Worm (Caenorhabditis elegans): ENCODE results near the gene gsnl-1.

gsnl-1 gene

DNA sequence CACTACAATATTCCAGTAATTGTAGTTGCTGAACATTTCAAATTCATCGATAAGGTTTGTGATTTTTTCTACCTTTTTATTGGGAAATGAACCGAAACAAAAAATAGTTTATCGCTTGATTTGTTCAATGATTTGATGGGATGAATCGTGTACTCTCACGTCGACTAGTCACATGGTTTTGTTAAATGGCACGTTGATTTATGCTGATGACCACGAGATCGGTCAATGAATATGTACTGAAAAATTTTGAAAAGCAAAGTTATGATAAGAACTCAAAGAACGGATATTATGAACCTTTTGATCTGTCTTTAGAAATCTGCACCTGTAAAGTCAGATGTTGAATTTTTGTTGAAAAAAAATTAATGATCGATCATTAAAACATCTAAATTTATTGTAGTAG lies 19.4 kb downstream of the gsnl-1 start:
- TF ChIP-seq rcor-1 (GFP tag; IDR thresholded peaks at IDR 0.05) (no peak), F22D6.2 (tag; optimal IDR thresholded peaks at IDR 0.05) (peak; percentile 82), ztf-26 (tag; optimal IDR thresholded peaks at IDR 0.05) (peak; percentile 89), nfya-1 (tag; optimal IDR thresholded peaks at IDR 0.05; ENCODE audit: borderline replicate concordance, insufficient read depth) (no peak), let-526 (GFP tag; IDR thresholded peaks at IDR 0.05) (no peak), ceh-27 (GFP tag; optimal IDR thresholded peaks at IDR 0.05) (no peak), C06A6.2 (GFP tag; conservative IDR thresholded peaks at IDR 0.05) (peak; percentile 43; the same call in 1 of the 2 replicates), sdz-38 (tag; optimal IDR thresholded peaks at IDR 0.05) (no peak), egrh-3 (GFP tag; IDR thresholded peaks at IDR 0.05) (no peak), snpc-3.4 (tag; optimal IDR thresholded peaks at IDR 0.05) (no peak), ama-1 (optimal IDR thresholded peaks at IDR 0.05) (no peak), ama-1 (GFP tag; optimal IDR thresholded peaks at IDR 0.05) (no peak), somi-1 (GFP tag; optimal IDR thresholded peaks at IDR 0.05) (peak; percentile 78), ekl-4 (GFP tag; IDR thresholded peaks at IDR 0.05) (no peak), mes-4 (tag; optimal IDR thresholded peaks at IDR 0.05) (no peak), lin-26 (GFP tag; IDR thresholded peaks at IDR 0.05) (peak; percentile 65; the same call in 1 of the 2 replicates), ceh-58 (GFP tag; IDR thresholded peaks at IDR 0.05) (no peak), ztf-3 (GFP tag; optimal IDR thresholded peaks at IDR 0.05) (no peak), nhr-80 (tag; optimal IDR thresholded peaks at IDR 0.05) (peak; percentile 15), ceh-100 (GFP tag; IDR thresholded peaks at IDR 0.05) (no peak), hsf-1 (GFP tag; IDR thresholded peaks at IDR 0.05) (no peak), him-1 (tag; optimal IDR thresholded peaks at IDR 0.05) (no peak), die-1 (tag; optimal IDR thresholded peaks at IDR 0.05) (peak; percentile 1), atf-7 (tag; optimal IDR thresholded peaks at IDR 0.05) (no peak), Y56A3A.18 (GFP tag; IDR thresholded peaks at IDR 0.05) (0 out of 2 replicates have a peak, but pooled peaks have one; percentile 33), F57C9.4 (tag; optimal IDR thresholded peaks at IDR 0.05) (no peak), F52B5.7 (tag; optimal IDR thresholded peaks at IDR 0.05) (no peak), hlh-12 (tag; optimal IDR thresholded peaks at IDR 0.05) (no peak), K11D2.4 (GFP tag; IDR thresholded peaks at IDR 0.05) (no peak), zim-3 (tag; optimal IDR thresholded peaks at IDR 0.05) (no peak), nhr-179 (tag; optimal IDR thresholded peaks at IDR 0.05) (no peak), ztf-18 (tag; optimal IDR thresholded peaks at IDR 0.05) (no peak), snpc-1.1 (tag; optimal IDR thresholded peaks at IDR 0.05; ENCODE audit: insufficient read depth) (no peak), madf-8 (GFP tag; conservative IDR thresholded peaks at IDR 0.05) (no peak), madf-10 (tag; optimal IDR thresholded peaks at IDR 0.05) (no peak), B0261.1 (tag; optimal IDR thresholded peaks at IDR 0.05) (no peak), lin-40 (tag; optimal IDR thresholded peaks at IDR 0.05) (peak; percentile 45), lsy-27 (tag; optimal IDR thresholded peaks at IDR 0.05; ENCODE audit: borderline replicate concordance, insufficient read depth) (no peak), unc-62 (GFP tag; optimal IDR thresholded peaks at IDR 0.05) (no peak)

DNA sequence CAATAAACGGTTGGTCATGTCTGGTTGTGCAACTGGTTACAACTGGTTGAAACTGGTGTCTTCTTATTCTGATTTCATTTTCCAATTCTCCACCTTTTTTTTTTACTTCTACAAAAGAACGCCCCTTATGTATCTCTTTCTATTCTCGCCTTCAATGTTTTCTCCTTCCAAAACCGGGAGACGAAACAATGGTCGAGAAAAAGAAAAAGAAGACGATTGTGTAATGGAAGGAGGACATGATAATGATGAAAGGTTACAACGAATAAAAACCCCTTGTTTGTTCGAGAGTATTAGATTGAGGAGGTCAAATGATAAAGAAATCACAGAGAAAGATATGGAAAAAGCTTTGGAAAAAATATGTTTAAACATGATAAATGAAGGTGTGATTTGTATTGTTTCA lies 22.0 kb downstream of the gsnl-1 start, which contains the start of gene C50F4.8:
Gene C50F4.8 (minus strand): TSS at position 28 of the 400 bp plus-strand sequence.
- TF ChIP-seq K12H6.12 (tag; optimal IDR thresholded peaks at IDR 0.05) (no peak), lsl-1 (GFP tag; optimal IDR thresholded peaks at IDR 0.05) (no peak), F57C9.4 (tag; optimal IDR thresholded peaks at IDR 0.05) (no peak), ceh-27 (GFP tag; optimal IDR thresholded peaks at IDR 0.05) (no peak), lsy-27 (tag; optimal IDR thresholded peaks at IDR 0.05; ENCODE audit: borderline replicate concordance, insufficient read depth) (no peak), chd-7 (tag; optimal IDR thresholded peaks at IDR 0.05) (no peak), ceh-58 (GFP tag; IDR thresholded peaks at IDR 0.05) (no peak), nfyb-1 (GFP tag; IDR thresholded peaks at IDR 0.05) (no peak), B0035.1 (tag; optimal IDR thresholded peaks at IDR 0.05) (no peak), nfya-2 (GFP tag; IDR thresholded peaks at IDR 0.05) (no peak), him-1 (tag; optimal IDR thresholded peaks at IDR 0.05) (no peak), ceh-91 (GFP tag; IDR thresholded peaks at IDR 0.05) (no peak), ztf-28 (GFP tag; IDR thresholded peaks at IDR 0.05) (no peak)

Data from whole organism, young adult.